Worm (Caenorhabditis elegans): ENCODE measurements around the gene Y53F4B.17.

Y53F4B.17 gene

ce11 chrII:15076778-15077435 is 18.5 kb downstream of the Y53F4B.17 start, which contains the start of gene Y53F4B.19:
Y53F4B.19 (plus strand) TSS chrII:15076934.
- TF ChIP-seq W03F9.2 (tag; optimal IDR thresholded peaks at IDR 0.05), result peak; percentile 29
- no peak for TF ChIP-seq him-1 (tag; optimal IDR thresholded peaks at IDR 0.05)
- TF ChIP-seq dao-5 (tag; optimal IDR thresholded peaks at IDR 0.05), result no peak

ce11 chrII:15080535-15080934 is 22.1 kb downstream of the Y53F4B.17 start:
- no peak for TF ChIP-seq dao-5 (tag; optimal IDR thresholded peaks at IDR 0.05)
- no peak for TF ChIP-seq W03F9.2 (tag; optimal IDR thresholded peaks at IDR 0.05)
- no peak for TF ChIP-seq him-1 (tag; optimal IDR thresholded peaks at IDR 0.05)

- TF ChIP-seq W03F9.2 (tag; optimal IDR thresholded peaks at IDR 0.05) (no peak), him-1 (tag; optimal IDR thresholded peaks at IDR 0.05) (no peak), dao-5 (tag; optimal IDR thresholded peaks at IDR 0.05) (no peak)
These were observed 25.7 kb downstream of the Y53F4B.17 start, which contains the start of gene Y53F4B.20 for ce11 chrII:15084170-15084569. Y53F4B.20 (plus strand) TSS chrII:15084470.

ce11 chrII:15089086-15089895 is 30.8 kb downstream of the Y53F4B.17 start:
- TF ChIP-seq W03F9.2 (tag; optimal IDR thresholded peaks at IDR 0.05) (no peak), dao-5 (tag; optimal IDR thresholded peaks at IDR 0.05) (no peak), him-1 (tag; optimal IDR thresholded peaks at IDR 0.05) (no peak)

- no peak for TF ChIP-seq him-1 (tag; optimal IDR thresholded peaks at IDR 0.05)
- no peak for TF ChIP-seq dao-5 (tag; optimal IDR thresholded peaks at IDR 0.05)
- no peak for TF ChIP-seq W03F9.2 (tag; optimal IDR thresholded peaks at IDR 0.05)
These were observed 31.4 kb downstream of the Y53F4B.17 start, which contains the start of gene Y53F4B.21 for ce11 chrII:15089896-15090230. Y53F4B.21 (plus strand) TSS chrII:15090180.

ce11 chrII:15107184-15107583 is 48.7 kb downstream of the Y53F4B.17 start:
- TF ChIP-seq dao-5 (tag; optimal IDR thresholded peaks at IDR 0.05) (no peak), him-1 (tag; optimal IDR thresholded peaks at IDR 0.05) (no peak), W03F9.2 (tag; optimal IDR thresholded peaks at IDR 0.05) (no peak)

- TF ChIP-seq him-1 (tag; optimal IDR thresholded peaks at IDR 0.05) (no peak), W03F9.2 (tag; optimal IDR thresholded peaks at IDR 0.05) (no peak), dao-5 (tag; optimal IDR thresholded peaks at IDR 0.05) (no peak)
These were observed 51.4 kb downstream of the Y53F4B.17 start, which contains the start of gene Y53F4B.39 for ce11 chrII:15109844-15110243. Y53F4B.39 (plus strand) TSS chrII:15110144.

- TF ChIP-seq him-1 (tag; optimal IDR thresholded peaks at IDR 0.05), result no peak
- TF ChIP-seq W03F9.2 (tag; optimal IDR thresholded peaks at IDR 0.05), result no peak
- TF ChIP-seq dao-5 (tag; optimal IDR thresholded peaks at IDR 0.05), result no peak
These were observed 52.9 kb downstream of the Y53F4B.17 start for ce11 chrII:15111352-15111751.
